Fruit fly (Drosophila melanogaster): Measurements from ENCODE around the gene CG32432.

- no peak for TF ChIP-seq CTCF (optimal IDR thresholded peaks at IDR 0.05)
- TF ChIP-seq CG8478 (optimal IDR thresholded peaks at IDR 0.05): no peak
Measured at dm6 chr3L:20920495-20920894, 35.5 kb upstream of the CG32432 start.

All from S2 (cell line).